Worm (Caenorhabditis elegans) whole organism, L4/young adult: ENCODE results near the gene F26G1.10.

Experiments used
- W03F9.2 ChIP-seq: fragments of 150-350 bp; optimal IDR thresholded peaks from 2 replicates; lab custom pipeline; 2014; ENCODE audit warnings: missing biosample characterization, missing genetic modification characterization
- dao-5 ChIP-seq: sonication (generic microtip); optimal IDR thresholded peaks from 2 replicates; lab custom pipeline; 2016; ENCODE audit warnings: missing genotype, missing genetic modification characterization, moderate library complexity, missing compliant biosample characterization
- him-1 ChIP-seq: sonication (generic microtip); optimal IDR thresholded peaks from 2 replicates; lab custom pipeline; 2016; ENCODE audit warnings: missing genotype, missing genetic modification reagents, missing genetic modification characterization, missing compliant biosample characterization

Gene F26G1.10

ce11 chrII:4773891-4774432, at the start of gene F26G1.10, which contains the start of gene F26G1.9:
TSS of gene F26G1.10 (plus strand) at chrII:4774382.
TSS of gene F26G1.9 (minus strand) at chrII:4773991.
- TF ChIP-seq W03F9.2 (tag; lab: Kevin White, UChicago) = no peak
- no peak for TF ChIP-seq dao-5 (tag; lab: Kevin White, UChicago)
- TF ChIP-seq him-1 (tag; lab: Kevin White, UChicago) = no peak

DNA sequence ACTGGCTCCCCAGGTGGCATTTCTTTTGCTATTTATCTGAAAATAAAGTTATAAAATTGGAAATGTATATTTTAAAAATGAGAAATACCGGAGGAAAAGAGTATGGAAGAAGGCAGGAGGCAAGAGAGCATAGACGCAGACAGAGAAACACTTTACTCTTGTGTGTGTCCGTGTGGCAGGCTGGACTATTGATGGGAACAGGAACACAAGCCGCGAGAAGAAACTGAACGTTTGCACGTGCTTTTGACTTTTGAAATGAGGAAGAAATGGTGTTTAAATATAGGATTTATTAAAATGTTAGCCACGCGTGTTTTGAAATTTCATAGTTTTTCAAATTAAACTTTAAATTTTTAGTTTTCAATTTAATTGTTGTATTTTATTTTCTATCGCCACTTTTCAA, 48.1 kb upstream of the F26G1.10 start, which contains the start of gene F10G7.10:
TSS of gene F10G7.10 (minus strand) at position 145 of the 400 bp plus-strand sequence.
- TF ChIP-seq dao-5 (tag; lab: Kevin White, UChicago) = no peak
- TF ChIP-seq W03F9.2 (tag; lab: Kevin White, UChicago) = peak; percentile 54
- TF ChIP-seq him-1 (tag; lab: Kevin White, UChicago) = no peak

- no peak for TF ChIP-seq him-1 (tag; lab: Kevin White, UChicago)
- TF ChIP-seq dao-5 (tag; lab: Kevin White, UChicago) = no peak
- TF ChIP-seq W03F9.2 (tag; lab: Kevin White, UChicago) = no peak
Observed at ce11 chrII:4726750-4727384, 47.3 kb upstream of the F26G1.10 start.

ce11 chrII:4727769-4728168, 46.4 kb upstream of the F26G1.10 start, which contains the start of gene ttr-41:
TSS of gene ttr-41 (minus strand) at chrII:4727869.
- TF ChIP-seq W03F9.2 (tag; lab: Kevin White, UChicago) (no peak), him-1 (tag; lab: Kevin White, UChicago) (no peak), dao-5 (tag; lab: Kevin White, UChicago) (no peak)

- TF ChIP-seq dao-5 (tag; lab: Kevin White, UChicago) (no peak), him-1 (tag; lab: Kevin White, UChicago) (no peak), W03F9.2 (tag; lab: Kevin White, UChicago) (peak; percentile 29)
Observed at ce11 chrII:4728687-4729086, 45.5 kb upstream of the F26G1.10 start.

- TF ChIP-seq dao-5 (tag; lab: Kevin White, UChicago) (no peak), him-1 (tag; lab: Kevin White, UChicago) (no peak)
Observed at ce11 chrII:4729733-4730132, 44.4 kb upstream of the F26G1.10 start, which contains the start of gene F41C3.7. TSS of gene F41C3.7 (plus strand) at chrII:4730033.

DNA sequence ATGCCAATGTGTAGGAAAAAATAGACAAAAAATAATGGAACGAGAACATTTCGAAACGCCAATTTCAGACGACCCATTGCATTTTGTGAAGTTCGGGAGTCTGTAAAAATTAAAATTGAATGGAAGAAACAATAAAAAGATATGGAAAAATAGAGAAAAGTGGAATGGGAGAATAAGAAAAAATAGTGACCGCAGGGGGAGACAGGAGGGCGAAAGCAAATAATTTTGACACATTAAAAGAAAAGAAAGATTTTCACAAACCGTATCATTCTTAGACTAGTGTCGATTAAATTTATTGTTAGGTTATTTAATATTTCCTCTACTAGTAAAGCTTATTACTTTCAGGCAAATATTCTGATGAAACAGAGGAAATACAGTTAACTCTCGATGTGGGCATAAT, 40.3 kb upstream of the F26G1.10 start, which contains the start of gene F41C3.11:
TSS of gene F41C3.11 (minus strand) at position 101 of the 400 bp plus-strand sequence.
- TF ChIP-seq dao-5 (tag; lab: Kevin White, UChicago) (no peak), him-1 (tag; lab: Kevin White, UChicago) (no peak), W03F9.2 (tag; lab: Kevin White, UChicago) (no peak)

ce11 chrII:4734477-4734876, 39.7 kb upstream of the F26G1.10 start:
- TF ChIP-seq dao-5 (tag; lab: Kevin White, UChicago) = no peak
- TF ChIP-seq him-1 (tag; lab: Kevin White, UChicago) = no peak
- TF ChIP-seq W03F9.2 (tag; lab: Kevin White, UChicago) = no peak

DNA sequence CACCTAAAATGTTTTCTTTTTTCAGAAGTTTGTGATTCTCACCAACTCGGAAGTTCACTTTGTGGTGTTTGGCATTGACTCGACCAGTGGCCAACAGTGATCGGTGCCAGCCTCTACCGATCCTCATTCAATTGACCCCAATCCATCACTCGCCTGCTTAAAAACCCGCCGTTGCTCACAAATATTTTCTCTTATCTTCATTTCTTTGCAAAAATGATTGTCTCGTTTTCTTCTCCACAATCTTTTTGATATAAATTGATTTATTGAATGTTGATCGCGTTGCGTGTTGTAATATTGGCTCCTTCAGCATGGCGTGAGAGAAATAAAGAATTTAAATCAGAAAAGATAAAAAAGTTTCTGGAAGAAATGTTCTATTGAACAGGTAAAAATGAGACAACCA, 37.6 kb upstream of the F26G1.10 start:
- no peak for TF ChIP-seq him-1 (tag; lab: Kevin White, UChicago)
- no peak for TF ChIP-seq dao-5 (tag; lab: Kevin White, UChicago)
- no peak for TF ChIP-seq W03F9.2 (tag; lab: Kevin White, UChicago)

ce11 chrII:4737348-4737747, 36.8 kb upstream of the F26G1.10 start, which contains the start of gene ctsa-1.1:
TSS of gene ctsa-1.1 (plus strand) at chrII:4737648.
- no peak for TF ChIP-seq W03F9.2 (tag; lab: Kevin White, UChicago)
- TF ChIP-seq him-1 (tag; lab: Kevin White, UChicago) = no peak
- no peak for TF ChIP-seq dao-5 (tag; lab: Kevin White, UChicago)

DNA sequence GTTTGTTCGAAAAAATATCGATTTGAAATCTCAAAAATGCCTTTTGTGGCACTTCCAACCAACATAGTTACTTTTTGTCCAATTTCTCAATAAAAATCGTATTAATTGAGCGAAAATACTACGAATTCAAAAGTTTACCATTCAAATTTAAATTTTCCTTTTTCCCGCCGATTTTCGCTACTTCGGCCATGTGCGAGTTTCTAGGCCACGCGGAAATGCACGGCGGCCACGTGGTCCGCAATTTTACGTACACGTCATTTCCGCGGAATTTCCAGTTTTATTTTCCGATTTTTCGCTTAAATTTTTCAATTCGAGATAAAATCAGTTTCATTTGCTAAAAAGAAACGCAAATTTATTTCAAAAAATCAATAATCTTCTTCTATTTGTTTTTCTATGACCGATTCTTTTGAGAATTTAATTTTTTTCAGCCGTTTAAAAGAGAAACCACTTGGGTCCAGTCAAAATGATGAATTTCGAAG, 34.2 kb upstream of the F26G1.10 start, which contains the start of gene eas-1:
TSS of gene eas-1 (plus strand) at position 429 of the 479 bp plus-strand sequence.
- TF ChIP-seq dao-5 (tag; lab: Kevin White, UChicago) = no peak
- TF ChIP-seq W03F9.2 (tag; lab: Kevin White, UChicago) = peak; percentile 86
- TF ChIP-seq him-1 (tag; lab: Kevin White, UChicago) = peak; percentile 57

DNA sequence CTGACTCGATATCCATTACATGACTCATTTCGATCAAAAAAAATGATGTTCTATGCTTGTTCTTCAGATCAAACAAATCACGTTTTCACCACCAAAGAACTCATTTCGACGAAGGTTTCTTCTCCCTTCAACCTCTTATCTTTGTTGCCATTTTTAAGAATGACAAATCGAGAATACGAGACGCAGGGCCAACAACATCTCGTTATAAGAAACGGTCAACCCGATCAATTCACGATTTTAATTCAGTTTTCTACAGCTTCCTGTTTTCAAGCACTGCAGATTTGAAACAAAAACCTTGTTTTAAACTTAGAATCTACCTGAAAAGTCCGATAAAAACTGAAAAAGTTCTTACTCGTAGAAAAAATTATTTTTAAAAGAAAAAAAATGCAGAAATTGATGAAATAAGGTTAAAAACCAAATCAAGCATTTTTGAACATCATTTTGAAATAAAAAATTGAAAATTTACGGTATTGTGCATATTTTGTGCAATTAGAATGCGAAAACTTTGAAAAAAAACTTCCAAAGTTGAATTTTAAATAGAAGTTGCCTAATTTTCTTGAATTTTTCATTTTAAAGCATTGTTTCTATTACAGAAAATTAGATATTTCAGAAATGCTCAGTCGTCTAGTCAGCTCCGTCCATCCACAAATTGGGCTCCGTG, 32.5 kb upstream of the F26G1.10 start, which contains the start of gene acs-11:
TSS of gene acs-11 (plus strand) at position 611 of the 661 bp plus-strand sequence.
- TF ChIP-seq W03F9.2 (tag; lab: Kevin White, UChicago) (no peak), him-1 (tag; lab: Kevin White, UChicago) (no peak), dao-5 (tag; lab: Kevin White, UChicago) (no peak)

DNA sequence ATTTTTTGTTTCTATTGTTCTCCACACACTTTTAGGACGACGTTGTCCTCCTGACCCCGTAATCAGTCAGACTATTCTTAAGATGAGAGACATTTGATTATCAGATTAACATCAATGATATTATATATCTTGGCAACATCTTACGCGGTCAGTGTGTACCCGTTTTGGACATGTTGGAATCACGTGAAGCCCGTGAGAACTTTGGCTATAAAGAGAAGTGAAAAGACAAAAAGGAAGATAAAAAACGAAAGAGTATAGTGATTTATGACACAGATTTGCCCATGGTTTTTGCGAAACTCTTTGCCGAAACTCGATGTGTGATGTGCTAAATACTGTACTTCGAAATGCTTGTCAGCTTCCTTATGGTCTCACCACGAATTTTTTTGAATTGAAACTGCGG, 28.9 kb upstream of the F26G1.10 start:
- TF ChIP-seq him-1 (tag; lab: Kevin White, UChicago) = no peak
